Worm (Caenorhabditis elegans) whole organism, young adult: Measurements from ENCODE around the gene nep-1.
A peak's percentile ranks its signal among the peaks of the same experiment; 100 is the strongest.

Experiments used
- B0035.1 ChIP-seq: sonication (generic microtip); optimal IDR thresholded peaks from 2 replicates; lab custom pipeline; 2016; ENCODE audit warnings: missing genetic modification characterization, mild to moderate bottlenecking, missing compliant biosample characterization, missing genotype, missing genetic modification reagents
- F23B12.7 ChIP-seq: sonication (generic microtip); optimal IDR thresholded peaks from 2 replicates; lab custom pipeline; 2017; ENCODE audit warnings: missing genetic modification characterization, mild to moderate bottlenecking, missing compliant biosample characterization, antibody characterized with exemption, moderate library complexity; ENCODE audit not compliant: insufficient read depth
- T26A5.8 ChIP-seq: sonication (generic microtip); optimal IDR thresholded peaks from 2 replicates; lab custom pipeline; 2016; ENCODE audit warnings: missing genetic modification characterization, missing compliant biosample characterization
- Y53G8AR.9 ChIP-seq: fragments of 200-800 bp; sonication (Bioruptor generic); conservative IDR thresholded peaks from 2 replicates; pipeline ENCODE4 v1.3.6; 2022; ENCODE audit warnings: missing genetic modification reagents, missing genetic modification characterization, missing compliant biosample characterization
- Y67H2A.10 ChIP-seq: fragments of 200-800 bp; sonication (Bioruptor generic); conservative IDR thresholded peaks from 2 replicates; pipeline ENCODE4 v1.3.6; 2022; ENCODE audit warnings: missing genetic modification reagents, missing genetic modification characterization, missing compliant biosample characterization
- Y79H2A.3 ChIP-seq: fragments of 200-800 bp; sonication (Bioruptor generic); conservative IDR thresholded peaks from 2 replicates; pipeline ENCODE4 v1.3.6; 2022; ENCODE audit warnings: missing genetic modification reagents, missing genetic modification characterization, missing compliant biosample characterization
- Y95B8A.8 ChIP-seq: fragments of 200-800 bp; sonication (Bioruptor generic); IDR thresholded peaks from 2 replicates; pipeline ENCODE4 v1.3.6; 2022; ENCODE audit warnings: missing genetic modification reagents, missing genetic modification characterization, missing compliant biosample characterization
- aptf-3 ChIP-seq: fragments of 200-800 bp; sonication (Bioruptor generic); IDR thresholded peaks from 2 replicates; pipeline ENCODE4 v1.3.6; 2022; ENCODE audit warnings: missing genetic modification characterization, missing compliant biosample characterization
- athp-1 ChIP-seq: sonication (generic microtip); optimal IDR thresholded peaks from 2 replicates; lab custom pipeline; 2017; ENCODE audit warnings: mild to moderate bottlenecking, missing genetic modification characterization, missing compliant biosample characterization
- attf-6 ChIP-seq: fragments of 200-800 bp; sonication (Bioruptor generic); IDR thresholded peaks from 2 replicates; pipeline ENCODE4 v1.3.6; 2022; ENCODE audit warnings: missing genetic modification reagents, missing genetic modification characterization, missing compliant biosample characterization
- cebp-1 ChIP-seq, 2 experiments: fragments of 200-800 bp in 1 of 2; sonication (Bioruptor generic) in 1 of 2; sonication (generic microtip) in 1 of 2; IDR thresholded peaks in 1 of 2; optimal IDR thresholded peaks in 1 of 2; 2 replicates each; pipeline versions ENCODE4 v1.3.6 to Lab custom; 2017 to 2022; ENCODE audit warnings: missing compliant biosample characterization in 2 of 2, missing genetic modification characterization in 2 of 2, mild to moderate bottlenecking in 1 of 2, missing genetic modification reagents in 1 of 2, moderate library complexity in 1 of 2
- ceh-27 ChIP-seq: fragments of 200-800 bp; sonication (Bioruptor generic); optimal IDR thresholded peaks from 2 replicates; lab custom pipeline; 2018; ENCODE audit warnings: mild to moderate bottlenecking, missing genetic modification characterization, moderate library complexity, missing compliant biosample characterization
- ceh-58 ChIP-seq: fragments of 200-800 bp; sonication (Bioruptor generic); IDR thresholded peaks from 2 replicates; pipeline ENCODE4 v1.3.6; 2022; ENCODE audit warnings: missing genetic modification characterization, missing compliant biosample characterization
- die-1 ChIP-seq: sonication (generic microtip); optimal IDR thresholded peaks from 2 replicates; lab custom pipeline; 2016; ENCODE audit warnings: missing genotype, mild to moderate bottlenecking, missing genetic modification characterization, missing compliant biosample characterization
- dox-1 ChIP-seq: fragments of 200-800 bp; sonication (Bioruptor generic); IDR thresholded peaks from 2 replicates; pipeline ENCODE4 v1.3.6; 2022; ENCODE audit warnings: missing genetic modification reagents, missing genetic modification characterization, missing compliant biosample characterization
- gei-17 ChIP-seq: fragments of 200-800 bp; sonication (Bioruptor generic); optimal IDR thresholded peaks from 2 replicates; lab custom pipeline; 2018; ENCODE audit warnings: mild to moderate bottlenecking, missing genetic modification characterization, missing compliant biosample characterization
- hlh-12 ChIP-seq: sonication (generic microtip); optimal IDR thresholded peaks from 2 replicates; lab custom pipeline; 2016; ENCODE audit warnings: missing genetic modification characterization, missing compliant biosample characterization
- hlh-26 ChIP-seq: fragments of 200-800 bp; sonication (Bioruptor generic); conservative IDR thresholded peaks from 2 replicates; pipeline ENCODE4 v1.3.6; 2022; ENCODE audit warnings: missing genetic modification reagents, missing genetic modification characterization, missing compliant biosample characterization
- hmg-1.2 ChIP-seq: fragments of 200-800 bp; sonication (Bioruptor generic); IDR thresholded peaks from 2 replicates; pipeline ENCODE4 v1.3.6; 2022; ENCODE audit warnings: missing genetic modification reagents, missing genetic modification characterization, missing compliant biosample characterization
- hmg-20 ChIP-seq: fragments of 200-800 bp; sonication (Bioruptor generic); IDR thresholded peaks from 2 replicates; pipeline ENCODE4 v1.3.6; 2022; ENCODE audit warnings: missing genetic modification reagents, missing genetic modification characterization, missing compliant biosample characterization
- lin-54 ChIP-seq: fragments of 200-800 bp; sonication (Bioruptor generic); optimal IDR thresholded peaks from 2 replicates; lab custom pipeline; 2018; ENCODE audit warnings: mild to moderate bottlenecking, missing genetic modification characterization, missing compliant biosample characterization
- lsl-1 ChIP-seq: fragments of 200-800 bp; sonication (Bioruptor generic); optimal IDR thresholded peaks from 2 replicates; lab custom pipeline; 2018; ENCODE audit warnings: mild to moderate bottlenecking, missing genetic modification characterization, moderate library complexity, missing compliant biosample characterization
- lsy-27 ChIP-seq: sonication (generic microtip); optimal IDR thresholded peaks from 2 replicates; lab custom pipeline; 2017; ENCODE audit warnings: missing genetic modification characterization, mild to moderate bottlenecking, missing compliant biosample characterization, antibody characterized with exemption, missing genotype, borderline replicate concordance; ENCODE audit not compliant: insufficient read depth
- madf-8 ChIP-seq: fragments of 200-800 bp; sonication (Bioruptor generic); conservative IDR thresholded peaks from 2 replicates; pipeline ENCODE4 v1.3.6; 2022; ENCODE audit warnings: missing genetic modification reagents, missing genetic modification characterization, missing compliant biosample characterization
- mes-4 ChIP-seq: sonication (generic microtip); optimal IDR thresholded peaks from 2 replicates; lab custom pipeline; 2016; ENCODE audit warnings: missing genotype, missing genetic modification characterization, missing compliant biosample characterization
- mxl-1 ChIP-seq: sonication (generic microtip); optimal IDR thresholded peaks from 2 replicates; lab custom pipeline; 2016; ENCODE audit warnings: missing genetic modification characterization, missing compliant biosample characterization
- nfya-2 ChIP-seq: fragments of 200-800 bp; sonication (Bioruptor generic); IDR thresholded peaks from 2 replicates; pipeline ENCODE4 v1.3.6; 2022; ENCODE audit warnings: missing genetic modification reagents, missing genetic modification characterization, missing compliant biosample characterization
- nfyb-1 ChIP-seq: fragments of 200-800 bp; sonication (Bioruptor generic); IDR thresholded peaks from 2 replicates; pipeline ENCODE4 v1.3.6; 2022; ENCODE audit warnings: missing genetic modification reagents, missing genetic modification characterization, missing compliant biosample characterization
- nhr-27 ChIP-seq: fragments of 200-800 bp; sonication (Bioruptor generic); optimal IDR thresholded peaks from 2 replicates; lab custom pipeline; 2018; ENCODE audit warnings: mild to moderate bottlenecking, missing genetic modification characterization, moderate library complexity, missing compliant biosample characterization
- sea-2 ChIP-seq: fragments of 200-800 bp; sonication (Bioruptor generic); IDR thresholded peaks from 2 replicates; pipeline ENCODE4 v1.3.6; 2022; ENCODE audit warnings: missing genetic modification characterization, missing compliant biosample characterization
- snpc-1.1 ChIP-seq: sonication (generic microtip); optimal IDR thresholded peaks from 2 replicates; lab custom pipeline; 2017; ENCODE audit warnings: missing genetic modification characterization, mild to moderate bottlenecking, missing compliant biosample characterization, antibody characterized with exemption, moderate library complexity, missing genotype, missing genetic modification reagents; ENCODE audit not compliant: insufficient read depth
- snpc-1.3 ChIP-seq: sonication (generic microtip); optimal IDR thresholded peaks from 2 replicates; lab custom pipeline; 2017; ENCODE audit warnings: missing genetic modification characterization, mild to moderate bottlenecking, missing compliant biosample characterization, antibody characterized with exemption, moderate library complexity, missing genotype, missing genetic modification reagents; ENCODE audit not compliant: insufficient read depth
- sptf-2 ChIP-seq: fragments of 200-800 bp; sonication (Bioruptor generic); optimal IDR thresholded peaks from 2 replicates; lab custom pipeline; 2018; ENCODE audit warnings: mild to moderate bottlenecking, missing genetic modification characterization, missing compliant biosample characterization
- tbp1 ChIP-seq: fragments of 200-800 bp; sonication (Bioruptor generic); optimal IDR thresholded peaks from 2 replicates; lab custom pipeline; 2018; ENCODE audit warnings: mild to moderate bottlenecking, missing genetic modification characterization, missing compliant biosample characterization
- tlf-1 ChIP-seq: fragments of 200-800 bp; sonication (Bioruptor generic); optimal IDR thresholded peaks from 2 replicates; lab custom pipeline; 2018; ENCODE audit warnings: mild to moderate bottlenecking, missing genetic modification characterization, missing compliant biosample characterization
- xnd-1 ChIP-seq: sonication (generic microtip); optimal IDR thresholded peaks from 2 replicates; lab custom pipeline; 2016; ENCODE audit warnings: missing genotype, missing genetic modification reagents, missing genetic modification characterization, missing compliant biosample characterization
- ztf-18 ChIP-seq: sonication (generic microtip); optimal IDR thresholded peaks from 2 replicates; lab custom pipeline; 2016; ENCODE audit warnings: missing genotype, mild to moderate bottlenecking, missing genetic modification characterization, missing compliant biosample characterization
- ztf-22 ChIP-seq: fragments of 200-800 bp; sonication (Bioruptor generic); optimal IDR thresholded peaks from 2 replicates; lab custom pipeline; 2018; ENCODE audit warnings: mild to moderate bottlenecking, missing genetic modification characterization, moderate library complexity, missing compliant biosample characterization
- ztf-6 ChIP-seq: fragments of 200-800 bp; sonication (Bioruptor generic); IDR thresholded peaks from 2 replicates; pipeline ENCODE4 v1.3.6; 2022; ENCODE audit warnings: missing genetic modification reagents, missing genetic modification characterization, missing compliant biosample characterization

The nep-1 gene

DNA sequence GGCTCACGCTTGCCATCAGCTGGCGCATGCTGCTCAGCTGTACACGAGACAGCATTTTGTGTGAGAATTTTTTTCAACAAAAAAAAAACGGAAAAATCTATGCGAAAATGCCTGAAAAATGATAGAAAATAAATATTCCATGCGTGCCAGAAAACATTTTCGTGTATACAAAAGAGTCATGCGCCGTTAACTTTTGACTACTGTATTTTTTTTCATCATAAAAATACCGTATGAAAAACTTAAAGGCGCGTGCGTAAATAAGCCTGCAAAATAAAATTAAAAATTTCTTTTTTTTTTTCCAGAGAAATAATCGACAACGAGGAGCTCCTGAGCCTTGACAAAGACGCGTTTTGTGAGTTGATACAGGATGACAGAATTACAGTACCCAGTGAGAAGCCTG lies 33.0 kb upstream of the nep-1 start:
- TF ChIP-seq lsl-1 (GFP tag; lab: Kevin White, UChicago) (peak; percentile 59), tlf-1 (GFP tag; lab: Kevin White, UChicago) (no peak), madf-8 (peak; percentile 59)

DNA sequence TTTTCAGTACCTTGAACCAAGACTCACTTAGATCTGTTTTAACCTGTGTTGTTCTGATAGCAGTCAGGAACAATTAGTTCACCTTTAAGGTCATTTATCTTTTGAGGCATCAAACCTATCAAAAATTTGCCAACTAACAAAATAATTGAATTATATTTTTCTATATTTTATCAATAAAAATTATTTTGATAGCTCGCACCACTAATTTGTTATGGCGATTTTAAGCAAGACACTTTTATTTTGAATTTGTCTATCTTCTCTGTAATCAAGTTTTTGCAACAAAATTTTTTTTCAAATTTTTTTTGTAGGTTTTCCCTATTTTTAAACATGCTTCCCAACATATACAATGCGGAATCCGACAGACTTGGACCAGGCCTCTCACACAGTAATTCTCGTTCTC lies 31.7 kb upstream of the nep-1 start, which contains the start of gene kel-1:
TSS of gene kel-1 (plus strand) at position 301 of the 400 bp plus-strand sequence.
- TF ChIP-seq die-1 (tag; lab: Kevin White, UChicago) (no peak), ztf-22 (GFP tag; lab: Kevin White, UChicago) (no peak), nfyb-1 (no peak), nhr-27 (tag; lab: Kevin White, UChicago) (no peak), xnd-1 (tag; lab: Kevin White, UChicago) (no peak), mxl-1 (tag; lab: Kevin White, UChicago) (no peak), nfya-2 (GFP tag; lab: Robert Waterston, UW) (no peak), Y67H2A.10 (GFP tag; lab: Robert Waterston, UW) (no peak), mes-4 (tag; lab: Kevin White, UChicago) (no peak), tbp1 (no peak), ztf-6 (GFP tag; lab: Robert Waterston, UW) (no peak), hlh-26 (GFP tag; lab: Robert Waterston, UW) (no peak), snpc-1.3 (tag; lab: Kevin White, UChicago) (no peak), gei-17 (GFP tag; lab: Kevin White, UChicago) (no peak), madf-8 (no peak), sptf-2 (GFP tag; lab: Kevin White, UChicago) (no peak)

DNA sequence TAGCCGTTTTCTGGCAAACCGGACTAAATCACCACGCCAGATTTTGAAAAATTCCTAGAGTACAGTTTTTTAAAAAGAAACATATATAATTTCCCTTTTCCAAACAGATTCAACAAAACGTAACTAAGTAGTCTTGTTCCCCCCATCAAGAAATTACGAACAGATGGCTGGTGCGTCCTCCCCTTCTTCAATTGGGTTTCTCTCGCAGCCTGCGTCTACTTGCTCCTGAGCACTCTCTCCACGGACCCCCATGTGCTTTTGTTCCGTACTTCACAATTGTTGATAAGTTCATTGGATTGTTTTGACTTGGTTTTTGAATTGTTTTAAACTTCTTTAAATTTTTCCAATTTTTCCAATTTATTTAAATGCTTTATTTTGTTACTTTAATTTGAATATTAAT lies 31.0 kb upstream of the nep-1 start:
- peak; percentile 66; the same call in 1 of the 2 replicates for TF ChIP-seq hmg-1.2
- no peak for TF ChIP-seq ztf-22 (GFP tag; lab: Kevin White, UChicago)
- TF ChIP-seq F23B12.7 (tag; lab: Kevin White, UChicago): no peak

DNA sequence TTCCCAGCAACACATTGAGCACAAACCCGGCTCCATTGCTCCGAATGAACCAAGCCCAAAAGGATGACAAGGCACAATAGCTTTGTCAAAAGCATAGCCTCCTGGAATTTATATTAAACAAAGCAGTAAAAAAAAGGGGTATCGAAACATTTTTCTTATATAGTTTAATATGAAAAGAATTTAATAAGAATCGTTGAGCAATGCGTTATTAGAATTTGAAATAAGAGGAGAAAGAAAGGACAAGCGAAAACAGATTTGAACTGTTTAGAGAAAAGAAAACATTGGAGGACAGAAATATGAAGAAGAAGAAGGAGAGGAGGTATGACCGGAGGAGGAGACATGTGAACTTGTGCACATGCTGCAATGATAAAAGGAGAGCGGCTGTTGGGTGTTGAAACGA lies 28.2 kb upstream of the nep-1 start, which contains the start of gene C47D12.5:
TSS of gene C47D12.5 (minus strand) at position 101 of the 400 bp plus-strand sequence.
- no peak for TF ChIP-seq Y95B8A.8 (GFP tag; lab: Robert Waterston, UW)
- TF ChIP-seq ceh-58: no peak
- no peak for TF ChIP-seq B0035.1 (tag; lab: Kevin White, UChicago)
- no peak for TF ChIP-seq T26A5.8 (tag; lab: Kevin White, UChicago)
- TF ChIP-seq dox-1 (GFP tag; lab: Robert Waterston, UW): no peak
- no peak for TF ChIP-seq ztf-18 (tag; lab: Kevin White, UChicago)
- TF ChIP-seq hlh-12 (tag; lab: Kevin White, UChicago): no peak
- TF ChIP-seq hmg-20: no peak
- TF ChIP-seq attf-6 (GFP tag; lab: Robert Waterston, UW): no peak
- TF ChIP-seq Y53G8AR.9 (GFP tag; lab: Robert Waterston, UW): no peak
- TF ChIP-seq sea-2 (GFP tag; lab: Robert Waterston, UW): no peak
- TF ChIP-seq aptf-3 (GFP tag; lab: Robert Waterston, UW): no peak
- TF ChIP-seq lin-54 (GFP tag; lab: Kevin White, UChicago): no peak
- TF ChIP-seq snpc-1.1 (tag; lab: Kevin White, UChicago): no peak
- no peak for TF ChIP-seq Y79H2A.3
- no peak for TF ChIP-seq athp-1 (tag; lab: Kevin White, UChicago)
- TF ChIP-seq ceh-27 (GFP tag; lab: Kevin White, UChicago): no peak
- no peak for TF ChIP-seq lsy-27 (tag; lab: Kevin White, UChicago)
- no peak for TF ChIP-seq cebp-1 (GFP tag; IDR thresholded peaks at IDR 0.05; lab: Robert Waterston, UW)
- TF ChIP-seq cebp-1 (tag; optimal IDR thresholded peaks at IDR 0.05; lab: Kevin White, UChicago): no peak
